Worm (Caenorhabditis elegans) whole organism, young adult: ENCODE data around the gene F07C3.2.

Source experiments
- B0261.1 ChIP-seq: sonication (generic microtip); optimal IDR thresholded peaks from 2 replicates; lab custom pipeline; 2016; ENCODE audit warnings: mild to moderate bottlenecking, missing genetic modification characterization, moderate library complexity, missing compliant biosample characterization
- B0336.3 ChIP-seq: fragments of 200-800 bp; sonication (Bioruptor generic); IDR thresholded peaks from 2 replicates; pipeline ENCODE4 v1.3.6; 2022; ENCODE audit warnings: missing genetic modification characterization, missing compliant biosample characterization
- C06A6.2 ChIP-seq: fragments of 200-800 bp; sonication (Bioruptor generic); conservative IDR thresholded peaks from 2 replicates; pipeline ENCODE4 v1.3.6; 2022; ENCODE audit warnings: missing genetic modification characterization, missing compliant biosample characterization
- F23B12.7 ChIP-seq: sonication (generic microtip); optimal IDR thresholded peaks from 2 replicates; lab custom pipeline; 2017; ENCODE audit warnings: missing genetic modification characterization, mild to moderate bottlenecking, missing compliant biosample characterization, antibody characterized with exemption, moderate library complexity; ENCODE audit not compliant: insufficient read depth
- F37B4.10 ChIP-seq: fragments of 200-800 bp; sonication (Bioruptor generic); IDR thresholded peaks from 2 replicates; pipeline ENCODE4 v1.3.6; 2022; ENCODE audit warnings: missing genetic modification characterization, missing compliant biosample characterization
- K12H6.12 ChIP-seq: fragments of 200-800 bp; sonication (Bioruptor generic); optimal IDR thresholded peaks from 2 replicates; lab custom pipeline; 2018; ENCODE audit warnings: mild to moderate bottlenecking, missing genetic modification characterization, missing compliant biosample characterization
- Y53F4B.3 ChIP-seq: fragments of 200-800 bp; sonication (Bioruptor generic); IDR thresholded peaks from 2 replicates; pipeline ENCODE4 v1.3.6; 2022; ENCODE audit warnings: missing genetic modification reagents, missing genetic modification characterization, missing compliant biosample characterization
- Y95B8A.8 ChIP-seq: fragments of 200-800 bp; sonication (Bioruptor generic); IDR thresholded peaks from 2 replicates; pipeline ENCODE4 v1.3.6; 2022; ENCODE audit warnings: missing genetic modification reagents, missing genetic modification characterization, missing compliant biosample characterization
- ama-1 ChIP-seq, 3 experiments: fragments of 150-350 bp in 1 of 3; sonication (generic microtip) in 2 of 3; optimal IDR thresholded peaks; 2 replicates each; lab custom pipeline; 2014 to 2018; ENCODE audit warnings: missing biosample characterization in 2 of 3, missing genetic modification characterization in 2 of 3, missing genetic modification reagents in 2 of 3
- attf-6 ChIP-seq: fragments of 200-800 bp; sonication (Bioruptor generic); IDR thresholded peaks from 2 replicates; pipeline ENCODE4 v1.3.6; 2022; ENCODE audit warnings: missing genetic modification reagents, missing genetic modification characterization, missing compliant biosample characterization
- dpff-1 ChIP-seq: sonication (generic microtip); optimal IDR thresholded peaks from 2 replicates; lab custom pipeline; 2017; ENCODE audit warnings: mild to moderate bottlenecking, missing genetic modification characterization, missing compliant biosample characterization
- him-1 ChIP-seq: sonication (generic microtip); optimal IDR thresholded peaks from 2 replicates; lab custom pipeline; 2016; ENCODE audit warnings: missing genotype, missing genetic modification reagents, missing genetic modification characterization, missing compliant biosample characterization
- hlh-12 ChIP-seq: sonication (generic microtip); optimal IDR thresholded peaks from 2 replicates; lab custom pipeline; 2016; ENCODE audit warnings: missing genetic modification characterization, missing compliant biosample characterization
- lin-40 ChIP-seq: sonication (generic microtip); optimal IDR thresholded peaks from 2 replicates; lab custom pipeline; 2016; ENCODE audit warnings: missing genetic modification characterization, mild to moderate bottlenecking, missing compliant biosample characterization, missing genotype, missing genetic modification reagents
- lir-1 ChIP-seq: fragments of 200-800 bp; sonication (Bioruptor generic); conservative IDR thresholded peaks from 2 replicates; pipeline ENCODE4 v1.3.6; 2022; ENCODE audit warnings: missing genetic modification reagents, missing genetic modification characterization, missing compliant biosample characterization
- nfyb-1 ChIP-seq: fragments of 200-800 bp; sonication (Bioruptor generic); IDR thresholded peaks from 2 replicates; pipeline ENCODE4 v1.3.6; 2022; ENCODE audit warnings: missing genetic modification reagents, missing genetic modification characterization, missing compliant biosample characterization
- nhr-179 ChIP-seq: sonication (generic microtip); optimal IDR thresholded peaks from 2 replicates; lab custom pipeline; 2016; ENCODE audit warnings: mild to moderate bottlenecking, missing genetic modification characterization, missing compliant biosample characterization
- nhr-27 ChIP-seq: fragments of 200-800 bp; sonication (Bioruptor generic); optimal IDR thresholded peaks from 2 replicates; lab custom pipeline; 2018; ENCODE audit warnings: mild to moderate bottlenecking, missing genetic modification characterization, moderate library complexity, missing compliant biosample characterization
- repo-1 ChIP-seq: sonication (generic microtip); optimal IDR thresholded peaks from 2 replicates; lab custom pipeline; 2017; ENCODE audit warnings: mild to moderate bottlenecking, missing genetic modification characterization, missing compliant biosample characterization
- rpc-1 ChIP-seq, 2 experiments: fragments of 150-350 bp in 1 of 2; sonication (generic microtip) in 1 of 2; optimal IDR thresholded peaks; 2 replicates each; lab custom pipeline; 2014 to 2018; ENCODE audit warnings: missing biosample characterization in 1 of 2, missing genetic modification characterization in 1 of 2, missing genetic modification reagents in 1 of 2, missing genotype in 1 of 2
- sea-2 ChIP-seq: fragments of 200-800 bp; sonication (Bioruptor generic); IDR thresholded peaks from 2 replicates; pipeline ENCODE4 v1.3.6; 2022; ENCODE audit warnings: missing genetic modification characterization, missing compliant biosample characterization
- snpc-3.4 ChIP-seq: sonication (generic microtip); optimal IDR thresholded peaks from 2 replicates; lab custom pipeline; 2017; ENCODE audit warnings: missing genetic modification characterization, mild to moderate bottlenecking, missing compliant biosample characterization, antibody characterized with exemption, moderate library complexity, missing genotype, missing genetic modification reagents
- snpc-4 ChIP-seq, 5 experiments: fragments of 150-350 bp in 1 of 5; sonication (generic microtip) in 4 of 5; optimal IDR thresholded peaks; 2 replicates each; lab custom pipeline; 2014 to 2018; ENCODE audit warnings: missing genetic modification characterization in 5 of 5, missing biosample characterization in 3 of 5, antibody characterized with exemption in 2 of 5, mild to moderate bottlenecking in 2 of 5, missing compliant biosample characterization in 2 of 5, missing genotype in 2 of 5, moderate library complexity in 2 of 5, missing genetic modification reagents in 1 of 5
- somi-1 ChIP-seq: fragments of 200-800 bp; sonication (Bioruptor generic); optimal IDR thresholded peaks from 2 replicates; lab custom pipeline; 2018; ENCODE audit warnings: mild to moderate bottlenecking, missing genetic modification characterization, missing compliant biosample characterization
- ztf-28 ChIP-seq: fragments of 200-800 bp; sonication (Bioruptor generic); IDR thresholded peaks from 2 replicates; pipeline ENCODE4 v1.3.6; 2022; ENCODE audit warnings: missing genetic modification reagents, missing genetic modification characterization, missing compliant biosample characterization
- ztf-3 ChIP-seq: fragments of 200-800 bp; sonication (Bioruptor generic); optimal IDR thresholded peaks from 2 replicates; lab custom pipeline; 2018; ENCODE audit warnings: mild to moderate bottlenecking, missing genetic modification characterization, missing compliant biosample characterization

The F07C3.2 gene

ce11 chrV:9273587-9273986 lies 47.7 kb downstream of the F07C3.2 start (continued):
- TF ChIP-seq hlh-12 (tag; lab: Kevin White, UChicago), result no peak
- no peak for TF ChIP-seq him-1 (tag; lab: Kevin White, UChicago)
- no peak for TF ChIP-seq nhr-27 (tag; lab: Kevin White, UChicago)
- no peak for TF ChIP-seq ztf-3 (GFP tag; lab: Kevin White, UChicago)
- no peak for TF ChIP-seq B0261.1 (tag; lab: Kevin White, UChicago)
- no peak for TF ChIP-seq dpff-1 (tag; lab: Kevin White, UChicago)
- TF ChIP-seq lin-40 (tag; lab: Kevin White, UChicago), result peak; percentile 68
- TF ChIP-seq snpc-3.4, result no peak
- TF ChIP-seq F37B4.10 (GFP tag; lab: Robert Waterston, UW), result no peak
- TF ChIP-seq K12H6.12 (tag; lab: Kevin White, UChicago), result peak; percentile 51
- TF ChIP-seq somi-1 (GFP tag; lab: Kevin White, UChicago), result peak; percentile 62
- no peak for TF ChIP-seq nhr-179 (tag; lab: Kevin White, UChicago)
- no peak for TF ChIP-seq F23B12.7
- TF ChIP-seq attf-6 (GFP tag; lab: Robert Waterston, UW), result no peak
- peak; percentile 5 for TF ChIP-seq snpc-4 (GFP tag; optimal IDR thresholded peaks at IDR 0.05; lab: Kevin White, UChicago)
- no peak for TF ChIP-seq snpc-4 (tag; optimal IDR thresholded peaks at IDR 0.05; lab: Kevin White, UChicago)
- TF ChIP-seq nfyb-1 (GFP tag; lab: Robert Waterston, UW), result 0 out of 2 replicates have a peak, but pooled peaks have one; percentile 59
- TF ChIP-seq ztf-28 (GFP tag; lab: Robert Waterston, UW), result no peak
- TF ChIP-seq repo-1, result no peak
- no peak for TF ChIP-seq B0336.3
- no peak for TF ChIP-seq C06A6.2

ce11 chrV:9274127-9275042 lies 48.5 kb downstream of the F07C3.2 start:
- TF ChIP-seq ama-1 (optimal IDR thresholded peaks at IDR 0.05; lab: Kevin White, UChicago) (no peak), ama-1 (GFP tag; optimal IDR thresholded peaks at IDR 0.05; lab: Kevin White, UChicago) (no peak), lir-1 (GFP tag; lab: Robert Waterston, UW) (no peak), rpc-1 (optimal IDR thresholded peaks at IDR 0.05; lab: Kevin White, UChicago) (no peak), rpc-1 (tag; optimal IDR thresholded peaks at IDR 0.05; lab: Kevin White, UChicago) (no peak), Y53F4B.3 (GFP tag; lab: Robert Waterston, UW) (no peak), nhr-179 (tag; lab: Kevin White, UChicago) (no peak), Y95B8A.8 (no peak), sea-2 (no peak)
